Worm (Caenorhabditis elegans) whole organism, L3 larva: ENCODE results near the gene zip-12.

Experiments
- R02D3.7 ChIP-seq: fragments of 150-350 bp; optimal IDR thresholded peaks from 2 replicates; lab custom pipeline; 2014; ENCODE audit warnings: missing biosample characterization, missing genetic modification characterization
- ZK546.5 ChIP-seq: sonication (generic microtip); optimal IDR thresholded peaks from 2 replicates; lab custom pipeline; 2017; ENCODE audit warnings: missing biosample characterization, missing genetic modification characterization
- aly-2 ChIP-seq: fragments of 150-350 bp; optimal IDR thresholded peaks from 2 replicates; lab custom pipeline; 2014; ENCODE audit warnings: missing biosample characterization, missing genetic modification characterization
- ama-1 ChIP-seq: fragments of 150-350 bp; optimal IDR thresholded peaks from 2 replicates; lab custom pipeline; 2018
- ceh-16 ChIP-seq: sonication (generic microtip); optimal IDR thresholded peaks from 2 replicates; lab custom pipeline; 2017; ENCODE audit warnings: missing biosample characterization, missing genetic modification characterization
- ceh-82 ChIP-seq: fragments of 150-350 bp; optimal IDR thresholded peaks from 2 replicates; lab custom pipeline; 2014; ENCODE audit warnings: missing biosample characterization, missing genetic modification characterization
- ceh-9 ChIP-seq: sonication (generic microtip); optimal IDR thresholded peaks from 2 replicates; lab custom pipeline; 2018; ENCODE audit warnings: missing biosample characterization, missing genetic modification characterization
- egl-5 ChIP-seq: fragments of 150-350 bp; optimal IDR thresholded peaks from 2 replicates; lab custom pipeline; 2017; ENCODE audit warnings: missing biosample characterization, missing genetic modification reagents, missing genetic modification characterization, inconsistent platforms
- elt-3 ChIP-seq, 3 experiments: fragments of 150-350 bp in 1 of 3; sonication (generic microtip) in 2 of 3; optimal IDR thresholded peaks; 2 replicates in 2 of 3; 4 replicates in 1 of 3; lab custom pipeline; 2014 to 2017; ENCODE audit warnings: missing biosample characterization in 3 of 3, missing genetic modification characterization in 3 of 3
- eor-1 ChIP-seq, 2 experiments: fragments of 150-350 bp; optimal IDR thresholded peaks; 2 replicates each; lab custom pipeline; 2014 to 2018; ENCODE audit warnings: missing biosample characterization in 2 of 2, missing genetic modification characterization in 2 of 2
- fkh-10 ChIP-seq: sonication (generic microtip); optimal IDR thresholded peaks from 2 replicates; lab custom pipeline; 2017; ENCODE audit warnings: missing biosample characterization, missing genetic modification reagents, missing genetic modification characterization
- fkh-2 ChIP-seq: fragments of 150-350 bp; optimal IDR thresholded peaks from 2 replicates; lab custom pipeline; 2014; ENCODE audit warnings: missing biosample characterization, missing genetic modification reagents, missing genetic modification characterization
- hmg-11 ChIP-seq: sonication (generic microtip); optimal IDR thresholded peaks from 2 replicates; lab custom pipeline; 2016; ENCODE audit warnings: missing genetic modification characterization, missing compliant biosample characterization
- jun-1 ChIP-seq: fragments of 150-350 bp; optimal IDR thresholded peaks from 2 replicates; lab custom pipeline; 2014; ENCODE audit warnings: missing biosample characterization, missing genetic modification reagents, missing genetic modification characterization
- lin-15B ChIP-seq: fragments of 150-350 bp; optimal IDR thresholded peaks from 2 replicates; lab custom pipeline; 2014; ENCODE audit warnings: missing biosample characterization, missing genetic modification characterization
- lin-39 ChIP-seq: fragments of 150-350 bp; optimal IDR thresholded peaks from 2 replicates; lab custom pipeline; 2018; ENCODE audit warnings: missing biosample characterization, missing genetic modification reagents, missing genetic modification characterization
- lsy-12 ChIP-seq: sonication (generic microtip); optimal IDR thresholded peaks from 2 replicates; lab custom pipeline; 2016; ENCODE audit warnings: mild to moderate bottlenecking, missing genetic modification characterization, missing compliant biosample characterization
- mdl-1 ChIP-seq: fragments of 150-350 bp; optimal IDR thresholded peaks from 2 replicates; lab custom pipeline; 2014; ENCODE audit warnings: missing biosample characterization, missing genetic modification characterization
- nfya-1 ChIP-seq: sonication (generic microtip); optimal IDR thresholded peaks from 2 replicates; lab custom pipeline; 2017; ENCODE audit warnings: missing genetic modification characterization, mild to moderate bottlenecking, missing compliant biosample characterization, antibody characterized with exemption, moderate library complexity; ENCODE audit not compliant: insufficient read depth
- nhr-12 ChIP-seq: fragments of 150-350 bp; optimal IDR thresholded peaks from 2 replicates; lab custom pipeline; 2014; ENCODE audit warnings: missing biosample characterization, missing genetic modification characterization
- nhr-23 ChIP-seq: fragments of 150-350 bp; optimal IDR thresholded peaks from 2 replicates; lab custom pipeline; 2014; ENCODE audit warnings: missing biosample characterization, missing genetic modification reagents, missing genetic modification characterization
- nhr-25 ChIP-seq: sonication (generic microtip); optimal IDR thresholded peaks from 2 replicates; lab custom pipeline; 2017; ENCODE audit warnings: missing biosample characterization, missing genetic modification characterization
- nhr-43 ChIP-seq: sonication (generic microtip); optimal IDR thresholded peaks from 2 replicates; lab custom pipeline; 2016; ENCODE audit warnings: mild to moderate bottlenecking, missing genetic modification characterization, missing compliant biosample characterization; ENCODE audit not compliant: poor library complexity, severe bottlenecking
- nhr-76 ChIP-seq: fragments of 150-350 bp; sonication (generic microtip); optimal IDR thresholded peaks from 5 replicates; lab custom pipeline; 2014; ENCODE audit warnings: missing biosample characterization, missing genetic modification characterization
- pha-4 ChIP-seq: fragments of 150-350 bp; optimal IDR thresholded peaks from 2 replicates; lab custom pipeline; 2014; ENCODE audit warnings: missing biosample characterization, missing genetic modification reagents, missing genetic modification characterization
- sea-2 ChIP-seq: fragments of 150-350 bp; sonication (generic microtip); optimal IDR thresholded peaks from 4 replicates; lab custom pipeline; 2014; ENCODE audit warnings: missing biosample characterization, missing genetic modification reagents, missing genetic modification characterization
- skn-1 ChIP-seq: fragments of 150-350 bp; optimal IDR thresholded peaks from 2 replicates; lab custom pipeline; 2014; ENCODE audit warnings: missing biosample characterization, missing genetic modification characterization
- snpc-4 ChIP-seq: fragments of 150-350 bp; optimal IDR thresholded peaks from 2 replicates; lab custom pipeline; 2014; ENCODE audit warnings: missing biosample characterization, missing genetic modification characterization
- tbx-2 ChIP-seq: sonication (generic microtip); optimal IDR thresholded peaks from 2 replicates; lab custom pipeline; 2016; ENCODE audit warnings: mild to moderate bottlenecking, missing genetic modification characterization, missing compliant biosample characterization
- unc-62 ChIP-seq: fragments of 150-350 bp; sonication (generic microtip); optimal IDR thresholded peaks from 4 replicates; lab custom pipeline; 2014; ENCODE audit warnings: missing biosample characterization, missing genetic modification reagents, missing genetic modification characterization
- zag-1 ChIP-seq: fragments of 150-350 bp; optimal IDR thresholded peaks from 2 replicates; lab custom pipeline; 2014; ENCODE audit warnings: missing biosample characterization, missing genetic modification characterization

zip-12 gene

DNA sequence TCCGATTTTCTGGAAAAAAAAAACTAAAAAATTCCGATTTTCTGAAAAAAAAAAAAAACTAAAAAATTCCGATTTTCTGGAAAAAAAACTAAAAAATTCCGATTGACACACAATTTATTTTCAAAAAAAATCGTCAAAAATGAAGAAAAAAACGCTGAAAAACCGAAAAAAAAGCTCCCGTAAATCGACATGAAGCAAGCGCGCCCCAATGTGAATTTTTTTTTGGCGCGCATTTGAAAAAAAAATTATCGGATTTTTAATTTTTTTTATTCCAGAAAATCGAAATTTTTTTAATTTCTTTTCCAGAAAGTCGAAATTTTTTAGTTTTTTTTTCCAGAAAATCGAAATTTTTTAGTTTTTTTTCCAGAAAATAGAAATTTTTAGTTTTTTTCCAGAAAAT lies 48.9 kb upstream of the zip-12 start:
- TF ChIP-seq mdl-1 (tag; lab: Kevin White, UChicago) (no peak), R02D3.7 (peak; percentile 80)
- TF ChIP-seq, all 47 proteins: peak for 1

DNA sequence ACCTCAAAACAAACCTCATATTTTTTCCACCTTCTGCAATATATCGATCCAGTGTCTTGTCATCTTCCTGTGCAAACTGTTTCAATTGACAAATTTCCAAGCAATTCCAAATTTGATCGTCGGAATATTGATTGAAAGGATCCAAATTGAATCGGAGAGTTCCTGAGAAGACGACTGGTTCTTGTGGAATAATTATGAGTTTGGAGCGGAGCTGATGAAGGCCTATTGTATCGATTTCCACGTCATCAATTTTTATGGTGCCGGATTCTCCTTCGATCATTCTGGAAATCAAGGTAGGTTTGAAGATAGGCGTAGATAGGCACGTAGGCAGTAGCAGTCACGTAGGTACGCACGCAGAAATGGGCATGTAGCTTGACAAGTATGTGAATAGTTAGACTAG lies 43.6 kb upstream of the zip-12 start:
- TF ChIP-seq elt-3 (tag; optimal IDR thresholded peaks at IDR 0.05; lab: Kevin White, UChicago) = no peak
- TF ChIP-seq lsy-12 (tag; lab: Kevin White, UChicago) = no peak
- TF ChIP-seq zag-1 (tag; lab: Kevin White, UChicago) = no peak
- no peak for TF ChIP-seq pha-4 (tag; lab: Kevin White, UChicago)
- no peak for TF ChIP-seq ceh-9 (tag; lab: Kevin White, UChicago)
- no peak for TF ChIP-seq R02D3.7
- no peak for TF ChIP-seq tbx-2
- TF ChIP-seq snpc-4 = no peak
- TF ChIP-seq egl-5 (tag; lab: Kevin White, UChicago) = no peak
- TF ChIP-seq ceh-82 (tag; lab: Kevin White, UChicago) = no peak
- no peak for TF ChIP-seq nhr-43 (tag; lab: Kevin White, UChicago)
- TF ChIP-seq ceh-16 (tag; lab: Kevin White, UChicago) = no peak
- no peak for TF ChIP-seq hmg-11
- no peak for TF ChIP-seq unc-62 (GFP tag; lab: Kevin White, UChicago)

DNA sequence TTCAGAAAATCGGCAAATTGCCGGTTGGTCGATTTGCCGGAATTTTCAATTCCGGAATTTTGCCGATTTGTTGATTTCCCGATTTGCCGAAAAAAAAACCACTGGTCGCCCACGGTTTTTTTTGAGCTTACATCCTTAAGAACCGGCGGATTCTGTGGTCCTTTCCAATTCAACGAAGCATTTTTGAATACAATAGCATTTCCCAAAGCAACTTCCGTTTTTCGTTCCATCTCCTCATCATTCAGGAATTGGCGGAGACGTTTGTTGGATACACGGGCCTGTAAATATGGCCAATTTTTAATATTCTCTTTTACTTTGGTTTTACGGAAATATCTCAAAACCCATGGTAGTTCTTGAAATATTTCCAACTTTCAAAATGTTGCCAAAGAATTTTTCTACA lies 35.2 kb upstream of the zip-12 start:
- TF ChIP-seq skn-1 (tag; lab: Kevin White, UChicago) (no peak), fkh-2 (tag; lab: Kevin White, UChicago) (no peak), egl-5 (tag; lab: Kevin White, UChicago) (no peak), zag-1 (tag; lab: Kevin White, UChicago) (no peak), hmg-11 (no peak), mdl-1 (tag; lab: Kevin White, UChicago) (no peak)

DNA sequence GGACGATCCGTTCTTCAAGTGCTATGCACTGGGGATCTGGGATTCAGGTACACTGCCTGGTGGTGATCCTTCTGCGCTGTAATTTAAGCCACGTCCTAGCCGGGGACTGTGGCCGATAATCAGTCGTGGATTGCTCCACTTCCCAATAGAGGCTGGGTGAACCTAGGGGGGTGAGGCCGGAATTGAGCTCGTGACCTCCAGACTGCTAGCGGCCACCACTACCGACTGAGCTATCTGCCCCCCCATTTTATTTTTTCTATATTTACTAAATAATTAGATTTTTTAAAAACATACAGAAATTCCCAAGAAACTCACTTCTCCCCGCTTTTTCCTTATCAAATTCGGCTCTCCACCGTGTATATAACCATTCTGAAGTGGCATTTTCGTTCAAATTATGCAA lies 30.4 kb upstream of the zip-12 start:
- TF ChIP-seq tbx-2 = no peak
- TF ChIP-seq aly-2 = no peak
- TF ChIP-seq ceh-16 (tag; lab: Kevin White, UChicago) = no peak
- TF ChIP-seq egl-5 (tag; lab: Kevin White, UChicago) = no peak
- no peak for TF ChIP-seq fkh-10 (GFP tag; lab: Kevin White, UChicago)
- TF ChIP-seq ceh-82 (tag; lab: Kevin White, UChicago) = no peak
- TF ChIP-seq elt-3 (tag; optimal IDR thresholded peaks at IDR 0.05; lab: Kevin White, UChicago) = no peak

DNA sequence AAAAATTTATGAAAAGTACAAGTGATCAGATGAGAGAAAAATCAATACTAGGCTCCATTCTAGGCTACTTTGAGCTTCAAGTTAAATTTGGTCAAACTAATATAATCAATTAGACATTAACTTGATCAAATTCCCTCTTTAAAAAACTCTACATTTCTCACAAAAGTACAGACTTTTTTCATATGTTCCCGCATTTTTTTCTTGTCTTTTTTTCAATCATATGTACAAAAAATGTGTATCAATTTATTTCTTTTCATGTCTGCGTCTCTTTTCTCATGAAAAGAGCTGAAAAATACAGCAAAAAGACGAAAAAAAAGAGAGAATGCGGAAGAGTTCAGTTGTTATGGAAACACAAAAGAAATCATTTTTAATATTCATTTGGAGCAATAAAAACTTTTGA lies 28.5 kb upstream of the zip-12 start:
- no peak for TF ChIP-seq unc-62 (GFP tag; lab: Kevin White, UChicago)
- no peak for TF ChIP-seq hmg-11
- no peak for TF ChIP-seq nhr-23 (tag; lab: Kevin White, UChicago)
- no peak for TF ChIP-seq skn-1 (tag; lab: Kevin White, UChicago)
- TF ChIP-seq elt-3 (tag; optimal IDR thresholded peaks at IDR 0.05; lab: Kevin White, UChicago) = no peak
- no peak for TF ChIP-seq zag-1 (tag; lab: Kevin White, UChicago)
- TF ChIP-seq nhr-76 = no peak
- TF ChIP-seq jun-1 (tag; lab: Kevin White, UChicago) = no peak
- TF ChIP-seq nhr-25 (tag; lab: Kevin White, UChicago) = no peak
- TF ChIP-seq eor-1 (tag; optimal IDR thresholded peaks at IDR 0.05; lab: Kevin White, UChicago) = no peak
- TF ChIP-seq ceh-16 (tag; lab: Kevin White, UChicago) = no peak
- no peak for TF ChIP-seq nfya-1 (tag; lab: Kevin White, UChicago)
- TF ChIP-seq snpc-4 = no peak
- TF ChIP-seq ceh-82 (tag; lab: Kevin White, UChicago) = no peak

- no peak for TF ChIP-seq lin-39
- TF ChIP-seq egl-5 (tag; lab: Kevin White, UChicago) = no peak
- no peak for TF ChIP-seq pha-4 (tag; lab: Kevin White, UChicago)
- TF ChIP-seq jun-1 (tag; lab: Kevin White, UChicago) = no peak
- TF ChIP-seq tbx-2 = no peak
- no peak for TF ChIP-seq elt-3 (tag; optimal IDR thresholded peaks at IDR 0.05; lab: Kevin White, UChicago)
- no peak for TF ChIP-seq ZK546.5 (tag; lab: Kevin White, UChicago)
- no peak for TF ChIP-seq ama-1
- TF ChIP-seq sea-2 (GFP tag; lab: Kevin White, UChicago) = no peak
- TF ChIP-seq ceh-16 (tag; lab: Kevin White, UChicago) = no peak
- no peak for TF ChIP-seq nhr-76
- TF ChIP-seq fkh-2 (tag; lab: Kevin White, UChicago) = no peak
- TF ChIP-seq lin-15B = no peak
- TF ChIP-seq ceh-82 (tag; lab: Kevin White, UChicago) = no peak
- no peak for TF ChIP-seq nhr-12 (tag; lab: Kevin White, UChicago)
These were observed 24.6 kb upstream of the zip-12 start, which contains the start of gene mrp-8 for ce11 chrIII:12303084-12303483. Gene mrp-8, minus strand, starts transcription at chrIII:12303184.
